Fruit fly (Drosophila melanogaster): Measurements from ENCODE around the gene CG17819.

DNA sequence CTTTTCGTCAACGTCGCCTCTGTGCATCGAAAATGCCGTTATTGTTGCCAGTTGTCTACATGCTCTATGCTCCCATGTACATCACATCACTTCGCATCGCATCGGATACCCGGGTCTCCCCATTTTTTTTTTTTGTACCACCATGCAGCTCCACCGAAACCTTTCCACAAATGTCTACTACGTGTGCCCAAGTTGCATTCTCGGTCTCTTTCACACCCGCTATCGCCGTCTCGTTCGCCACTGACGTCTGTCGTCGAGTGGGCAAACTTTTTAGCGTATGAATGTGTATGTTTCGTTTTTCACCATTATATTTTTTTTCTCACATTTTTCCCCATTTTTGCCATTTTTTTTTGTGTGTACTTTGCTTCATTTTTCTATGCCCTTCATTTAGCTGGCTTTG lies 7.1 kb upstream of the CG17819 start:
- no peak for TF ChIP-seq psq (optimal IDR thresholded peaks at IDR 0.05)
- TF ChIP-seq Sin3A (optimal IDR thresholded peaks at IDR 0.05) = no peak
- no peak for TF ChIP-seq insv (optimal IDR thresholded peaks at IDR 0.05)
- TF ChIP-seq h (optimal IDR thresholded peaks at IDR 0.05) = no peak
- no peak for TF ChIP-seq ttk (optimal IDR thresholded peaks at IDR 0.05)
